Worm (Caenorhabditis elegans) whole organism, early embryonic: ENCODE measurements around the gene C08E3.15.

Source experiments
- F13C5.2 ChIP-seq: sonication (generic microtip); optimal IDR thresholded peaks from 2 replicates; lab custom pipeline; 2017; ENCODE audit warnings: mild to moderate bottlenecking, missing genetic modification characterization, inconsistent platforms, missing compliant biosample characterization
- aly-1 ChIP-seq: sonication (generic microtip); optimal IDR thresholded peaks from 2 replicates; lab custom pipeline; 2016; ENCODE audit warnings: missing genetic modification characterization, missing compliant biosample characterization
- ama-1 ChIP-seq: fragments of 150-350 bp; optimal IDR thresholded peaks from 2 replicates; lab custom pipeline; 2014
- ceh-36 ChIP-seq: sonication (generic microtip); optimal IDR thresholded peaks from 2 replicates; lab custom pipeline; 2016; ENCODE audit warnings: missing genetic modification characterization, inconsistent platforms, missing compliant biosample characterization
- ets-7 ChIP-seq: sonication (generic microtip); optimal IDR thresholded peaks from 2 replicates; lab custom pipeline; 2016; ENCODE audit warnings: missing genotype, missing genetic modification characterization, missing compliant biosample characterization
- flt-1 ChIP-seq: fragments of 200-800 bp; sonication (Bioruptor generic); IDR thresholded peaks from 2 replicates; pipeline ENCODE4 v1.3.6; 2022; ENCODE audit warnings: missing genetic modification characterization, missing compliant biosample characterization
- hmbx-1 ChIP-seq: sonication (generic microtip); optimal IDR thresholded peaks from 2 replicates; lab custom pipeline; 2016; ENCODE audit warnings: mild to moderate bottlenecking, missing genetic modification characterization, missing compliant biosample characterization
- hmg-4 ChIP-seq: fragments of 200-800 bp; sonication (Bioruptor generic); optimal IDR thresholded peaks from 2 replicates; lab custom pipeline; 2018; ENCODE audit warnings: mild to moderate bottlenecking, missing genetic modification characterization, missing compliant biosample characterization
- hnd-1 ChIP-seq: sonication (generic microtip); optimal IDR thresholded peaks from 2 replicates; lab custom pipeline; 2016; ENCODE audit warnings: missing genetic modification characterization, missing compliant biosample characterization
- scrt-1 ChIP-seq: fragments of 200-800 bp; sonication (Bioruptor generic); IDR thresholded peaks from 2 replicates; pipeline ENCODE4 v1.3.6; 2022; ENCODE audit warnings: missing genetic modification characterization, missing compliant biosample characterization
- sea-1 ChIP-seq: fragments of 200-800 bp; sonication (Bioruptor generic); conservative IDR thresholded peaks from 2 replicates; pipeline ENCODE4 v1.3.6; 2022; ENCODE audit warnings: missing genetic modification characterization, missing compliant biosample characterization
- tbx-11 ChIP-seq: fragments of 200-800 bp; sonication (Bioruptor generic); IDR thresholded peaks from 2 replicates; pipeline ENCODE4 v1.3.6; 2022; ENCODE audit warnings: missing genetic modification characterization, missing compliant biosample characterization
- tbx-37 ChIP-seq: fragments of 200-800 bp; sonication (Bioruptor generic); conservative IDR thresholded peaks from 2 replicates; pipeline ENCODE4 v1.3.6; 2022; ENCODE audit warnings: missing genetic modification reagents, missing genetic modification characterization, missing compliant biosample characterization
- tra-4 ChIP-seq: sonication (generic microtip); optimal IDR thresholded peaks from 2 replicates; lab custom pipeline; 2017; ENCODE audit warnings: missing genetic modification characterization, missing compliant biosample characterization

DNA sequence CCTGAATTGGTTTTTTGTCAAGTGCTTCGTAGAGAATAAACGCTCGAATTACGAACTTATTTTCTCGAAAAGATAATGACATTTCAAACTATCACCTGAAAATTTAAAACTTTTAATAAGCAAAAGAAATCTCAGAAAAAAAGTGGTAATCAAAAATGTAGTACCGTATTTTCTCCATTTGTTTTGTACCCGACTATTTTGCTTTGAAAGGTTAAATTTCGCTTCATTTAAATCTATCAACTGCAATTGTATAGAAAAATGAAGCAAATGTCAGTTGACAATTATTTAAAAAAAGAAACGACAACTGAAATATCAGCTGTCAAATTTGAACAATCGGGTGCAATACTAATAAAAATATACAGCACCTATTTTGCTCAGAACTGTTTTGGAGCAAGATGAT, 6.5 kb downstream of the C08E3.15 start, which contains the start of gene fbxa-158:
- TF ChIP-seq scrt-1 (GFP tag; lab: Robert Waterston, UW) (no peak), tra-4 (tag; lab: Kevin White, UChicago) (no peak), ama-1 (lab: Kevin White, UChicago) (no peak), sea-1 (GFP tag; lab: Robert Waterston, UW) (no peak), hmbx-1 (tag; lab: Kevin White, UChicago) (no peak), flt-1 (no peak), F13C5.2 (tag; lab: Kevin White, UChicago) (no peak), aly-1 (tag; lab: Kevin White, UChicago) (no peak), tbx-37 (GFP tag; lab: Robert Waterston, UW) (no peak), hmg-4 (GFP tag; lab: Kevin White, UChicago) (no peak), hnd-1 (no peak), ets-7 (no peak), ceh-36 (tag; lab: Kevin White, UChicago) (no peak), tbx-11 (no peak)
